Fruit fly (Drosophila melanogaster) whole organism, wandering third instar larva: ENCODE results near the gene CG32022.

Experiments
- Abd-B ChIP-seq: fragments of >200 bp; optimal IDR thresholded peaks from 2 replicates; lab custom pipeline; 2017; ENCODE audit warnings: missing biosample characterization, missing genetic modification characterization
- CG32264 ChIP-seq: fragments of 200-800 bp; sonication (Bioruptor generic); optimal IDR thresholded peaks from 2 replicates; lab custom pipeline; 2016; ENCODE audit warnings: missing biosample characterization, missing genetic modification characterization
- CG9705 ChIP-seq: fragments of 200-800 bp; sonication (Bioruptor generic); optimal IDR thresholded peaks from 2 replicates; lab custom pipeline; 2018; ENCODE audit warnings: missing biosample characterization, mild to moderate bottlenecking, missing genetic modification characterization
- CrebA ChIP-seq: fragments of 200-800 bp; sonication (Bioruptor generic); optimal IDR thresholded peaks from 2 replicates; lab custom pipeline; 2016; ENCODE audit warnings: missing biosample characterization, mild to moderate bottlenecking, missing genetic modification characterization, borderline replicate concordance
- Dfd ChIP-seq: fragments of >200 bp; optimal IDR thresholded peaks from 2 replicates; lab custom pipeline; 2017; ENCODE audit warnings: missing biosample characterization, missing genetic modification characterization
- Dif ChIP-seq: fragments of 200-275, 200-300 bp; sonication (Bioruptor generic); optimal IDR thresholded peaks from 2 replicates; lab custom pipeline; 2018; ENCODE audit warnings: missing biosample characterization, missing genetic modification characterization; ENCODE audit not compliant: partially characterized antibody
- GATAd ChIP-seq: sonication (Bioruptor generic); optimal IDR thresholded peaks from 2 replicates; lab custom pipeline; 2016; ENCODE audit warnings: missing biosample characterization, missing genetic modification characterization
- HLH106 ChIP-seq: fragments of 200-800 bp; optimal IDR thresholded peaks from 3 replicates; lab custom pipeline; 2019; ENCODE audit warnings: missing biosample characterization, mild to moderate bottlenecking, missing genetic modification characterization, moderate library complexity
- Hnf4 ChIP-seq: fragments of 200-800 bp; sonication (Bioruptor generic); optimal IDR thresholded peaks from 2 replicates; lab custom pipeline; 2016; ENCODE audit warnings: missing biosample characterization, mild to moderate bottlenecking, missing genetic modification characterization
- Hr78 ChIP-seq: fragments of >200 bp; optimal IDR thresholded peaks from 2 replicates; lab custom pipeline; 2017; ENCODE audit warnings: missing biosample characterization, missing genetic modification characterization
- Hr83 ChIP-seq: fragments of 200-300 bp; sonication (Bioruptor generic); optimal IDR thresholded peaks from 2 replicates; lab custom pipeline; 2016; ENCODE audit warnings: missing biosample characterization, mild to moderate bottlenecking, missing genetic modification characterization, moderate library complexity; ENCODE audit not compliant: poor library complexity, severe bottlenecking
- Jra ChIP-seq: sonication (Bioruptor generic); optimal IDR thresholded peaks from 2 replicates; lab custom pipeline; 2016; ENCODE audit warnings: missing biosample characterization, missing genetic modification characterization
- Mio ChIP-seq: sonication (Bioruptor generic); optimal IDR thresholded peaks from 2 replicates; lab custom pipeline; 2016; ENCODE audit warnings: missing biosample characterization, missing genetic modification characterization
- Myc ChIP-seq: fragments of >200 bp; optimal IDR thresholded peaks from 2 replicates; lab custom pipeline; 2017
- N ChIP-seq: fragments of >200 bp; optimal IDR thresholded peaks from 2 replicates; lab custom pipeline; 2018; ENCODE audit warnings: missing biosample characterization, missing external identifiers, missing genetic modification characterization
- OdsH ChIP-seq: fragments of 200-800 bp; sonication (Bioruptor generic); optimal IDR thresholded peaks from 2 replicates; lab custom pipeline; 2016; ENCODE audit warnings: missing biosample characterization, mild to moderate bottlenecking, missing genetic modification characterization
- Rel ChIP-seq, 2 experiments: fragments of 200-800 bp; sonication (Bioruptor generic) in 1 of 2; optimal IDR thresholded peaks; 2 replicates in 1 of 2; 3 replicates in 1 of 2; lab custom pipeline; 2016 to 2019; ENCODE audit warnings: mild to moderate bottlenecking in 2 of 2, missing biosample characterization in 2 of 2, missing genetic modification characterization in 2 of 2, moderate library complexity in 1 of 2
- Sp1 ChIP-seq: fragments of 200-800 bp; sonication (Bioruptor generic); optimal IDR thresholded peaks from 3 replicates; lab custom pipeline; 2019; ENCODE audit warnings: missing biosample characterization, mild to moderate bottlenecking, missing genetic modification characterization, moderate library complexity
- Vsx2 ChIP-seq: fragments of 200-300, 225-300 bp; sonication (Bioruptor generic); optimal IDR thresholded peaks from 2 replicates; lab custom pipeline; 2018; ENCODE audit warnings: missing biosample characterization, missing genetic modification characterization; ENCODE audit not compliant: partially characterized antibody
- br ChIP-seq: fragments of 200-800 bp; sonication (Bioruptor generic); optimal IDR thresholded peaks from 2 replicates; lab custom pipeline; 2016; ENCODE audit warnings: missing biosample characterization, missing genetic modification characterization
- brk ChIP-seq: fragments of 200-800 bp; sonication (Bioruptor generic); optimal IDR thresholded peaks from 2 replicates; lab custom pipeline; 2016; ENCODE audit warnings: missing biosample characterization, mild to moderate bottlenecking, missing genetic modification characterization
- dl ChIP-seq, 2 experiments: fragments of 175-275, 200-275 bp in 1 of 2; fragments of 200-275 bp in 1 of 2; sonication (Bioruptor generic); optimal IDR thresholded peaks; lab custom pipeline; 2018; ENCODE audit warnings: mild to moderate bottlenecking in 2 of 2, missing biosample characterization in 2 of 2, missing genetic modification characterization in 2 of 2, moderate library complexity in 2 of 2; ENCODE audit not compliant: partially characterized antibody in 2 of 2, insufficient read depth in 1 of 2
- dmrt93B ChIP-seq: fragments of 200-800 bp; sonication (Bioruptor generic); optimal IDR thresholded peaks from 2 replicates; lab custom pipeline; 2018; ENCODE audit warnings: missing biosample characterization, mild to moderate bottlenecking, missing genetic modification characterization
- dsf ChIP-seq: sonication (Bioruptor generic); optimal IDR thresholded peaks from 2 replicates; lab custom pipeline; 2016; ENCODE audit warnings: missing biosample characterization, missing genetic modification characterization, borderline replicate concordance
- ey ChIP-seq: fragments of 200-800 bp; sonication (Bioruptor generic); optimal IDR thresholded peaks from 2 replicates; lab custom pipeline; 2016; ENCODE audit warnings: missing biosample characterization, missing genetic modification characterization
- foxo ChIP-seq, 2 experiments: fragments of 200-800 bp; sonication (Bioruptor generic); optimal IDR thresholded peaks; 2 replicates in 1 of 2; 3 replicates in 1 of 2; lab custom pipeline; 2016 to 2017; ENCODE audit warnings: missing biosample characterization in 2 of 2, missing genetic modification characterization in 2 of 2
- fru ChIP-seq: fragments of 200-800 bp; sonication (Bioruptor generic); optimal IDR thresholded peaks from 3 replicates; lab custom pipeline; 2016; ENCODE audit warnings: missing biosample characterization, mild to moderate bottlenecking, missing genetic modification characterization
- h ChIP-seq: fragments of 200-800 bp; sonication (Bioruptor generic); optimal IDR thresholded peaks from 3 replicates; lab custom pipeline; 2016; ENCODE audit warnings: missing biosample characterization, mild to moderate bottlenecking, missing genetic modification characterization
- jim ChIP-seq: fragments of 175-275, 200-325 bp; sonication (Bioruptor generic); optimal IDR thresholded peaks from 2 replicates; lab custom pipeline; 2016; ENCODE audit warnings: missing biosample characterization, mild to moderate bottlenecking, missing genetic modification characterization
- lola ChIP-seq: fragments of >200 bp; optimal IDR thresholded peaks from 2 replicates; lab custom pipeline; 2017; ENCODE audit warnings: missing biosample characterization, missing genetic modification characterization
- pan ChIP-seq: fragments of >200 bp; optimal IDR thresholded peaks from 2 replicates; lab custom pipeline; 2017
- psq ChIP-seq: fragments of 200-800 bp; sonication (Bioruptor generic); optimal IDR thresholded peaks from 3 replicates; lab custom pipeline; 2017; ENCODE audit warnings: missing biosample characterization, mild to moderate bottlenecking, missing genetic modification characterization, moderate library complexity
- rgr ChIP-seq: fragments of 200-800 bp; sonication (Bioruptor generic); optimal IDR thresholded peaks from 3 replicates; lab custom pipeline; 2016; ENCODE audit warnings: missing biosample characterization, mild to moderate bottlenecking, missing genetic modification characterization
- sage ChIP-seq: fragments of 200-800 bp; sonication (Bioruptor generic); optimal IDR thresholded peaks from 2 replicates; lab custom pipeline; 2016; ENCODE audit warnings: missing biosample characterization, mild to moderate bottlenecking, missing genetic modification characterization
- sv ChIP-seq: fragments of 200-800 bp; sonication (Bioruptor generic); optimal IDR thresholded peaks from 3 replicates; lab custom pipeline; 2016; ENCODE audit warnings: missing biosample characterization, missing genetic modification characterization
- tai ChIP-seq: sonication (Bioruptor generic); optimal IDR thresholded peaks from 2 replicates; lab custom pipeline; 2016; ENCODE audit warnings: missing biosample characterization, missing genetic modification characterization
- usp ChIP-seq: fragments of >200 bp; optimal IDR thresholded peaks from 2 replicates; lab custom pipeline; 2017; ENCODE audit warnings: missing biosample characterization, missing genetic modification characterization
- woc ChIP-seq: sonication (Bioruptor generic); optimal IDR thresholded peaks from 2 replicates; lab custom pipeline; 2016; ENCODE audit warnings: missing biosample characterization, mild to moderate bottlenecking, missing genetic modification characterization

CG32022 gene

DNA sequence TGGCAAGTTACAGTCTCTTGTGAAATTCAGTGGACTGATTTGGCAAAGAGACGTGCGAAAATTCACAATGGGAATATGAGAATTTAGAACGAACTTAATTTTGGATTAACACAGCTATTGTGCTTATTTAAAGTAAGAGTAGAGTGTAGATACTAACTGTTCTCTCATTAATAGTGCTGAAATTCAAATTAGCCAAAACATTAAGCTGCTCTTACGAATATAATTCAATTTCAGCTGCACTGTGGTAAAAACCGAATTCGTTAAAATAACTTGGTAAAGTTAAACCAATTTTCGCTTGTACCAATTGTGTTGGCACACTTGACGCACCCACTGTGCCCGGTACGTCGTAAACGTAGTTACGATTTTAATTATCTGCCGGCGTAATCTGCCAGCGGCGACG is 46.8 kb upstream of the CG32022 start:
- TF ChIP-seq foxo (GFP tag; optimal IDR thresholded peaks at IDR 0.05; lab: Kevin White, UChicago), result peak in 1 of 2 experiments; percentile 59
- no peak for TF ChIP-seq lola (GFP tag; lab: Kevin White, UChicago)
- TF ChIP-seq pan (lab: Kevin White, UChicago), result no peak
- TF ChIP-seq Jra (GFP tag; lab: Kevin White, UChicago), result no peak
- no peak for TF ChIP-seq Vsx2
- TF ChIP-seq sage (GFP tag; lab: Kevin White, UChicago), result no peak
- TF ChIP-seq Mio (GFP tag; lab: Kevin White, UChicago), result no peak
- no peak for TF ChIP-seq CrebA (GFP tag; lab: Kevin White, UChicago)
- no peak for TF ChIP-seq Myc (lab: Kevin White, UChicago)
- peak; percentile 64 for TF ChIP-seq ey
- no peak for TF ChIP-seq Hr83 (GFP tag; lab: Kevin White, UChicago)
- peak; percentile 45 for TF ChIP-seq rgr (GFP tag; lab: Kevin White, UChicago)
- TF ChIP-seq jim (GFP tag; lab: Kevin White, UChicago), result no peak
- TF ChIP-seq N, result no peak
- TF ChIP-seq CG9705 (GFP tag; lab: Kevin White, UChicago), result no peak
- no peak for TF ChIP-seq Dfd (GFP tag; lab: Kevin White, UChicago)
- TF ChIP-seq psq (GFP tag; lab: Kevin White, UChicago), result peak; percentile 13
- peak; percentile 6 for TF ChIP-seq tai (GFP tag; lab: Kevin White, UChicago)
- TF ChIP-seq OdsH (GFP tag; lab: Kevin White, UChicago), result peak; percentile 53
- TF ChIP-seq usp (GFP tag; lab: Kevin White, UChicago), result no peak
- no peak for TF ChIP-seq Abd-B
- TF ChIP-seq Hr78 (GFP tag; lab: Kevin White, UChicago), result no peak
- no peak for TF ChIP-seq woc (GFP tag; lab: Kevin White, UChicago)
- TF ChIP-seq HLH106 (tag; lab: Kevin White, UChicago), result peak; percentile 56
- no peak for TF ChIP-seq Hnf4 (GFP tag; lab: Kevin White, UChicago)
- TF ChIP-seq Rel (GFP tag; optimal IDR thresholded peaks at IDR 0.05; lab: Kevin White, UChicago), result no peak
- TF ChIP-seq Rel (tag; optimal IDR thresholded peaks at IDR 0.05; lab: Kevin White, UChicago), result no peak
- peak; percentile 59 for TF ChIP-seq br (GFP tag; lab: Kevin White, UChicago)
- peak; percentile 65 for TF ChIP-seq fru (GFP tag; lab: Kevin White, UChicago)
- no peak for TF ChIP-seq dsf
- TF ChIP-seq h, result peak; percentile 63
- no peak for TF ChIP-seq dl (GFP tag; optimal IDR thresholded peaks at IDR 0.05; lab: Kevin White, UChicago; ENCODE audit: insufficient read depth in 1 of 2, partially characterized antibody in 2 of 2)
- no peak for TF ChIP-seq Dif (GFP tag; lab: Kevin White, UChicago)
- peak; percentile 52 for TF ChIP-seq dmrt93B (GFP tag; lab: Kevin White, UChicago)
- TF ChIP-seq sv (GFP tag; lab: Kevin White, UChicago), result peak; percentile 19
- TF ChIP-seq Sp1 (GFP tag; lab: Kevin White, UChicago), result peak; percentile 31
- TF ChIP-seq brk (GFP tag; lab: Kevin White, UChicago), result no peak
- no peak for TF ChIP-seq GATAd
- TF ChIP-seq CG32264, result peak; percentile 13

DNA sequence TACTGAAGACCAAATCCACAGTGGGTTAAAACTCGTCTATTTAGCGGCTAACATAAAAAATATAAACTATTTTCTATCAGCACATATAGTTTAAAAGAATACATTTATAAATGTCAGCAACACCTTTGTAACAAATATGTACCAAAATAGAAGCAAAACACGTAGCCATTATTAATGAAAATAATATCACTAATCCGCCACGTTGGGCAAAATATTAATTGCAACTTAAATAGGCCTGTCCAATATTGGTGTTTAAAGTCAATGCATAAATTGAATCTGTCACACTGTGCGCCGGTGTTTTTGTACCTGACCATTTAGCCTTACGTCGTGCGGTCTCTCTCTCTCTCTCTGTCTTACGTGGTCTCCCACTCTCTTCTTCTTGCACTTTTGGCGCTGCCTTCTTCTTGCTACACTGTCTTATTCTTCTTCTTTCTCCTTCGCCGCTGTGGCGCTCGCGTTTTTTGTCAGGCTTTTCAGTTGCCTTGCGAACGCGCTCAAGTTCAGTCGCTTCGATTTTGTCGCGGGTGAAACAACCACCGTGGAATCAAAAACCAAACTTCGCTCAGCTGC is 45.0 kb upstream of the CG32022 start:
- TF ChIP-seq ey, result peak; percentile 98
- no peak for TF ChIP-seq Myc (lab: Kevin White, UChicago)
- TF ChIP-seq OdsH (GFP tag; lab: Kevin White, UChicago), result peak; percentile 98
- TF ChIP-seq rgr (GFP tag; lab: Kevin White, UChicago), result peak; percentile 97
- TF ChIP-seq h, result peak; percentile 98
- peak; percentile 86 to 97 for TF ChIP-seq foxo (GFP tag; optimal IDR thresholded peaks at IDR 0.05; lab: Kevin White, UChicago)
- peak; percentile 97 for TF ChIP-seq br (GFP tag; lab: Kevin White, UChicago)
- TF ChIP-seq GATAd, result peak; percentile 68
- TF ChIP-seq Jra (GFP tag; lab: Kevin White, UChicago), result peak; percentile 89
- peak; percentile 70 for TF ChIP-seq CrebA (GFP tag; lab: Kevin White, UChicago)
- no peak for TF ChIP-seq usp (GFP tag; lab: Kevin White, UChicago)
- peak; percentile 98 for TF ChIP-seq CG9705 (GFP tag; lab: Kevin White, UChicago)
- TF ChIP-seq psq (GFP tag; lab: Kevin White, UChicago), result peak; percentile 96
- TF ChIP-seq Mio (GFP tag; lab: Kevin White, UChicago), result peak; percentile 84
- TF ChIP-seq dmrt93B (GFP tag; lab: Kevin White, UChicago), result peak; percentile 98
- TF ChIP-seq brk (GFP tag; lab: Kevin White, UChicago), result peak; percentile 94
- TF ChIP-seq tai (GFP tag; lab: Kevin White, UChicago), result peak; percentile 94
- TF ChIP-seq jim (GFP tag; lab: Kevin White, UChicago), result no peak
- TF ChIP-seq pan (lab: Kevin White, UChicago), result no peak
- peak; percentile 93 for TF ChIP-seq sage (GFP tag; lab: Kevin White, UChicago)
- TF ChIP-seq Dfd (GFP tag; lab: Kevin White, UChicago), result no peak
- TF ChIP-seq dl (GFP tag; optimal IDR thresholded peaks at IDR 0.05; lab: Kevin White, UChicago; ENCODE audit: insufficient read depth in 1 of 2, partially characterized antibody in 2 of 2), result peak; percentile 9 to 73
- TF ChIP-seq fru (GFP tag; lab: Kevin White, UChicago), result peak; percentile 98
- TF ChIP-seq Hr78 (GFP tag; lab: Kevin White, UChicago), result no peak
- peak; percentile 41 for TF ChIP-seq Dif (GFP tag; lab: Kevin White, UChicago)
- TF ChIP-seq Vsx2, result peak; percentile 87
- TF ChIP-seq woc (GFP tag; lab: Kevin White, UChicago), result peak; percentile 97
- TF ChIP-seq dsf, result peak; percentile 82
- peak; percentile 99 for TF ChIP-seq sv (GFP tag; lab: Kevin White, UChicago)
- peak; percentile 76 for TF ChIP-seq Hr83 (GFP tag; lab: Kevin White, UChicago)
- peak; percentile 98 for TF ChIP-seq HLH106 (tag; lab: Kevin White, UChicago)
- TF ChIP-seq Sp1 (GFP tag; lab: Kevin White, UChicago), result peak; percentile 98
- TF ChIP-seq lola (GFP tag; lab: Kevin White, UChicago), result no peak
- TF ChIP-seq Hnf4 (GFP tag; lab: Kevin White, UChicago), result peak; percentile 93
- peak; percentile 86 for TF ChIP-seq Rel (GFP tag; optimal IDR thresholded peaks at IDR 0.05; lab: Kevin White, UChicago)
- TF ChIP-seq Rel (tag; optimal IDR thresholded peaks at IDR 0.05; lab: Kevin White, UChicago), result peak; percentile 78
- TF ChIP-seq CG32264, result peak; percentile 87
- TF ChIP-seq Abd-B, result no peak
- TF ChIP-seq N, result no peak
